Worm (Caenorhabditis elegans): ENCODE measurements around the gene C35A5.5.

- TF ChIP-seq him-1 (tag; optimal IDR thresholded peaks at IDR 0.05): no peak
- no peak for TF ChIP-seq dao-5 (tag; optimal IDR thresholded peaks at IDR 0.05)
Observed at ce11 chrV:10485389-10485788, 20.3 kb upstream of the C35A5.5 start.
